Worm (Caenorhabditis elegans): ENCODE measurements around the gene moc-1.

The moc-1 gene

ce11 chrX:10138494-10138893, at the start of gene moc-1:
moc-1 (minus strand) TSS chrX:10138620.
- TF ChIP-seq unc-62 (GFP tag; optimal IDR thresholded peaks at IDR 0.05 in 1 of 2) (peak in 1 of 2 experiments; percentile 94), unc-62 (tag; optimal IDR thresholded peaks at IDR 0.05) (no peak), daf-16 (GFP tag; optimal IDR thresholded peaks at IDR 0.05) (no peak), daf-16 (tag; optimal IDR thresholded peaks at IDR 0.05) (peak; percentile 19), mdt-29 (GFP tag; IDR thresholded peaks at IDR 0.05) (no peak), dmd-8 (GFP tag; IDR thresholded peaks at IDR 0.05) (no peak), tag-97 (GFP tag; IDR thresholded peaks at IDR 0.05) (no peak), madf-5 (GFP tag; IDR thresholded peaks at IDR 0.05) (no peak), zip-11 (GFP tag; IDR thresholded peaks at IDR 0.05) (no peak), ces-1 (GFP tag; optimal IDR thresholded peaks at IDR 0.05) (no peak), hif-1 (tag; optimal IDR thresholded peaks at IDR 0.05) (no peak), lin-38 (GFP tag; IDR thresholded peaks at IDR 0.05) (no peak)

ce11 chrX:10184708-10185107, 46.3 kb upstream of the moc-1 start:
- TF ChIP-seq aha-1 (tag) (peak; percentile 90), ama-1 (optimal IDR thresholded peaks at IDR 0.05) (no peak)

DNA sequence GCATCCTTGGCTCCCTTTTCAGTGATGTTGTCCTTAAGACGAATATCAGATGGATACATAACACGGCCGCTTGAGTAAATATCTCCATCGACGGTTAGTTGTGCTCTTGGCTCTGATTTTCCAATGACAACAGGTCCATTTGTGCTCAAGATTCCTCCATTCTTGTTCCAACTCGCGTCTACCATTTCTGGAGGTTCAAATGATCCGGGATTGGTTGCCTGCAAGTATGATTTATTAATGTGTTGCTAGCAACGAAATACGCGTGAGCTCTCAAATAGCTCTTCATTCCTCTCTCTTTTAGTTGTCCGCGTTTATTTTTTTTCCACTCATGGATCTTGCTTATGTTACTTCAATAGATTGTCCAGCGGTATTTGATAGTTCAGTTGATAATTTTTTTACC, 45.3 kb upstream of the moc-1 start, which contains the start of gene arrd-28:
Gene arrd-28 (plus strand): TSS at position 301 of the 400 bp plus-strand sequence.
- TF ChIP-seq php-3 (GFP tag; IDR thresholded peaks at IDR 0.05) = 0 out of 2 replicates have a peak, but pooled peaks have one; percentile 24
- TF ChIP-seq nhr-102 (tag; optimal IDR thresholded peaks at IDR 0.05) = no peak

ce11 chrX:10182613-10183012, 44.2 kb upstream of the moc-1 start:
- no peak for TF ChIP-seq fos-1 (tag; optimal IDR thresholded peaks at IDR 0.05)
- peak; percentile 93 for TF ChIP-seq aha-1 (tag)

DNA sequence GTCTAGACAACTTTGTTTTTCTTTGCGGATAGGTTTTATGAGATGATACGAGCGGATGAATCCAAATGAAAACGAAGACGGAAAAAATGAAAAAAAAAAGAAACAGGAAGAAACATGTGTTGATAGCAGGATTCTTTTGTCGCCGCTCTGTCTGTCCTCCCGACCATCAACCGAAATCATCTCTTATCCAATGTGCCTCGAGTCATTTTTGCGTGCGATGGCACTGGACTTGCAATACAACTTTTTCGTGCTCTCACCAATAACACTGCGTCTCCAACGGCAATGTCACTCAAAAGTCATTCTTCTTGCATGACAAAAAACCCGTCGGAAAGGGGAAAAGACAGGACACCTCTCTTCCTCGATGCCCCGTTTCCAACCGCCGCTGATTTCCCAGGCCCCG, 37.9 kb upstream of the moc-1 start, which contains the start of gene ncs-4:
Gene ncs-4 (plus strand): TSS at position 227 of the 400 bp plus-strand sequence.
- TF ChIP-seq hlh-11 (tag; optimal IDR thresholded peaks at IDR 0.05) = peak; percentile 37
- no peak for TF ChIP-seq tag-97 (GFP tag; IDR thresholded peaks at IDR 0.05)
- peak in 1 of 2 experiments; percentile 65 for TF ChIP-seq daf-16 (GFP tag; optimal IDR thresholded peaks at IDR 0.05)
- TF ChIP-seq daf-16 (tag; optimal IDR thresholded peaks at IDR 0.05) = no peak

- TF ChIP-seq madf-5 (GFP tag; IDR thresholded peaks at IDR 0.05) = no peak
- no peak for TF ChIP-seq F10B5.3 (tag; optimal IDR thresholded peaks at IDR 0.05)
- TF ChIP-seq ces-1 (GFP tag; optimal IDR thresholded peaks at IDR 0.05) = no peak
- TF ChIP-seq unc-39 (tag; optimal IDR thresholded peaks at IDR 0.05) = no peak
- TF ChIP-seq lin-15B (tag; optimal IDR thresholded peaks at IDR 0.05) = no peak
- TF ChIP-seq ama-1 (optimal IDR thresholded peaks at IDR 0.05) = no peak
- no peak for TF ChIP-seq daf-8 (GFP tag; IDR thresholded peaks at IDR 0.05)
- TF ChIP-seq aly-2 (tag; optimal IDR thresholded peaks at IDR 0.05) = no peak
These were observed 36.3 kb upstream of the moc-1 start, which contains the start of gene C07A4.3 for ce11 chrX:10174683-10175082. C07A4.3 (plus strand) TSS chrX:10174983.

DNA sequence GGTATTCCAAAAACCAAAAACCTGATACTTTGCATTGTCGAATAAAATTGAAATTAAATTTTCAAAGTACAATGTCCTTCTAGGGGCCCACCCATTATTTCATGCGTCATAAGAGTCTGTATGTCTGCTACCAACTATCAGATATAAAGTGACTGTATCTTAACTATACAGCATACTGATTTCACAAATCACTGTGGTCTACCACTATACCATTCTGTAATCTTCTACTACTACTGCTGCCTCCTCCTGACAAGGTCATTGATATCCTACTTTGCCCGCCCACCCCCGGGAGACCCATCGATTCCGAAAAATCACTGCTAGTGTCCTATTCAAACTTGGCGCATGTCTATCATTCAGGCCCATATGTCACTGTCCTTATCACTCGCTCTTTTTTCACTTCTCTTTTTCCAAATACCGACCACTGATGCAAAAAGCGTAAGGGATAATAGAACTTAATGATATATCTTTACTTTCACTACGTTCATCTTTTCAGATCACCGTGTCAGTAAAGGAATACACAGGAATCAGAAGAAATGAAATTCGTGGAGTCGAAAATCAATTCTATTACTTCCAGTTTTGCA, 33.7 kb upstream of the moc-1 start, which contains the start of gene C07A4.2:
Gene C07A4.2 (plus strand): TSS at position 195 of the 581 bp plus-strand sequence.
- no peak for TF ChIP-seq ceh-82 (tag; optimal IDR thresholded peaks at IDR 0.05)
- no peak for TF ChIP-seq nhr-77 (tag; optimal IDR thresholded peaks at IDR 0.05)
- TF ChIP-seq nhr-10 (tag; optimal IDR thresholded peaks at IDR 0.05) = no peak
- TF ChIP-seq dmd-8 (GFP tag; IDR thresholded peaks at IDR 0.05) = no peak
- peak; percentile 40 for TF ChIP-seq mxl-3 (GFP tag; optimal IDR thresholded peaks at IDR 0.05)
- TF ChIP-seq ztf-7 (tag; optimal IDR thresholded peaks at IDR 0.05) = no peak
- TF ChIP-seq aha-1 (tag) = peak; percentile 76

ce11 chrX:10170598-10170997, 32.2 kb upstream of the moc-1 start:
- no peak for TF ChIP-seq zfp-3 (GFP tag; conservative IDR thresholded peaks at IDR 0.05)
- no peak for TF ChIP-seq nhr-41 (GFP tag; IDR thresholded peaks at IDR 0.05)
- TF ChIP-seq Y105C5A.15 (GFP tag; IDR thresholded peaks at IDR 0.05) = no peak
- no peak for TF ChIP-seq hlh-11 (tag; optimal IDR thresholded peaks at IDR 0.05)
- no peak for TF ChIP-seq set-16 (GFP tag; IDR thresholded peaks at IDR 0.05)
- TF ChIP-seq hmg-1.1 (GFP tag; IDR thresholded peaks at IDR 0.05) = no peak
- no peak for TF ChIP-seq ceh-32 (tag; optimal IDR thresholded peaks at IDR 0.05; ENCODE audit: poor library complexity)
- no peak for TF ChIP-seq ztf-7 (tag; optimal IDR thresholded peaks at IDR 0.05)
- no peak for TF ChIP-seq lsy-2 (tag; optimal IDR thresholded peaks at IDR 0.05)
- TF ChIP-seq attf-4 (tag; optimal IDR thresholded peaks at IDR 0.05) = no peak
- no peak for TF ChIP-seq T26A8.4 (GFP tag; IDR thresholded peaks at IDR 0.05)
- no peak for TF ChIP-seq ama-1 (optimal IDR thresholded peaks at IDR 0.05)
- no peak for TF ChIP-seq mdt-29 (GFP tag; IDR thresholded peaks at IDR 0.05)
- no peak for TF ChIP-seq nhr-76 (tag; optimal IDR thresholded peaks at IDR 0.05)
- TF ChIP-seq sdz-12 (GFP tag; optimal IDR thresholded peaks at IDR 0.05) = no peak

Data from whole organism, L4 larva.